Fruit fly (Drosophila melanogaster) whole organism, embryonic: ENCODE data around the gene Slimp.
A peak's percentile ranks its signal among the peaks of the same experiment; 100 is the strongest.

Source experiments
- Awh ChIP-seq: fragments of 200-800 bp; sonication (Bioruptor generic); IDR thresholded peaks from 2 replicates; pipeline ENCODE4, ENCODE4 v1.3.6; 2022; ENCODE audit warnings: missing biosample characterization, missing genetic modification characterization
- CG14860 ChIP-seq: fragments of 200-800 bp; sonication (Bioruptor generic); IDR thresholded peaks from 3 replicates; pipeline ENCODE4 v1.3.6; 2022; ENCODE audit warnings: missing biosample characterization, missing genetic modification characterization; ENCODE audit not compliant: partially characterized antibody
- CG17385 ChIP-seq: fragments of 200-800 bp; sonication (Bioruptor generic); optimal IDR thresholded peaks from 3 replicates; lab custom pipeline; 2018; ENCODE audit warnings: missing biosample characterization, mild to moderate bottlenecking, missing genetic modification characterization
- CG18764 ChIP-seq: fragments of 200-800 bp; sonication (Bioruptor generic); optimal IDR thresholded peaks from 3 replicates; lab custom pipeline; 2016; ENCODE audit warnings: missing biosample characterization, missing genetic modification characterization
- CG34422 ChIP-seq: fragments of 200-800 bp; sonication (Bioruptor generic); IDR thresholded peaks from 3 replicates; pipeline ENCODE4 v1.3.6; 2022; ENCODE audit warnings: missing biosample characterization, missing genetic modification characterization
- CG4328 ChIP-seq: fragments of 200-800 bp; sonication (Bioruptor generic); optimal IDR thresholded peaks from 3 replicates; lab custom pipeline; 2017; ENCODE audit warnings: missing biosample characterization, missing genetic modification reagents, missing genetic modification characterization
- CG6175 ChIP-seq: fragments of 200-800 bp; sonication (Bioruptor generic); IDR thresholded peaks from 3 replicates; pipeline ENCODE4 v1.3.6; 2022; ENCODE audit warnings: missing biosample characterization, missing genetic modification characterization
- CG6272 ChIP-seq: fragments of 200-800 bp; sonication (Bioruptor generic); IDR thresholded peaks from 2 replicates; pipeline ENCODE4 v1.3.6; 2022; ENCODE audit warnings: missing biosample characterization, missing genetic modification characterization
- CG9797 ChIP-seq: fragments of 200-800 bp; sonication (Bioruptor generic); optimal IDR thresholded peaks from 3 replicates; lab custom pipeline; 2018; ENCODE audit warnings: missing biosample characterization, mild to moderate bottlenecking, missing genetic modification characterization
- Eip74EF ChIP-seq, 2 experiments: fragments of 200-800 bp in 1 of 2; fragments of >200 bp in 1 of 2; sonication (Bioruptor generic) in 1 of 2; optimal IDR thresholded peaks; 2 replicates each; lab custom pipeline; 2017 to 2019; ENCODE audit warnings: missing biosample characterization in 2 of 2, missing genetic modification characterization in 2 of 2, mild to moderate bottlenecking in 1 of 2, moderate library complexity in 1 of 2
- Elba2 ChIP-seq: fragments of 200-800 bp; sonication (Bioruptor generic); optimal IDR thresholded peaks from 3 replicates; lab custom pipeline; 2016; ENCODE audit warnings: missing biosample characterization, missing genetic modification characterization
- Hmx ChIP-seq: fragments of 200-800 bp; sonication (Bioruptor generic); optimal IDR thresholded peaks from 2 replicates; lab custom pipeline; 2016; ENCODE audit warnings: missing biosample characterization, missing genetic modification characterization
- MBD-R2 ChIP-seq: fragments of 200-800 bp; sonication (Bioruptor generic); IDR thresholded peaks from 2 replicates; pipeline ENCODE4 v1.3.6; 2022; ENCODE audit warnings: missing biosample characterization, missing genetic modification characterization
- MESR4 ChIP-seq: fragments of 200-800 bp; sonication (Bioruptor generic); optimal IDR thresholded peaks from 2 replicates; lab custom pipeline; 2018; ENCODE audit warnings: missing biosample characterization, mild to moderate bottlenecking, missing genetic modification characterization, moderate library complexity
- Mes4 ChIP-seq: fragments of 200-800 bp; sonication (Bioruptor generic); optimal IDR thresholded peaks from 2 replicates; lab custom pipeline; 2016; ENCODE audit warnings: missing biosample characterization, missing genetic modification characterization
- Pdp1 ChIP-seq, 2 experiments: fragments of 200-800 bp; sonication (Bioruptor generic); optimal IDR thresholded peaks; 3 replicates each; lab custom pipeline; 2016; ENCODE audit warnings: missing biosample characterization in 2 of 2, missing genetic modification characterization in 2 of 2, mild to moderate bottlenecking in 1 of 2, moderate library complexity in 1 of 2
- Spps ChIP-seq: fragments of 200-800 bp; sonication (Bioruptor generic); optimal IDR thresholded peaks from 2 replicates; lab custom pipeline; 2018; ENCODE audit warnings: missing biosample characterization, mild to moderate bottlenecking, missing genetic modification characterization
- Trl ChIP-seq, 3 experiments: fragments of >200 bp in 2 of 3; fragments of 200-800 bp in 1 of 3; sonication (Bioruptor generic) in 1 of 3; optimal IDR thresholded peaks; 2 replicates in 1 of 3; 3 replicates in 2 of 3; lab custom pipeline; 2016 to 2017; ENCODE audit warnings: missing biosample characterization in 1 of 3, missing genetic modification characterization in 1 of 3
- YL-1 ChIP-seq: fragments of 200-800 bp; sonication (Bioruptor generic); optimal IDR thresholded peaks from 3 replicates; lab custom pipeline; 2017; ENCODE audit warnings: missing biosample characterization, mild to moderate bottlenecking, missing genetic modification characterization
- ab ChIP-seq: fragments of 200-800 bp; sonication (Bioruptor generic); optimal IDR thresholded peaks from 2 replicates; lab custom pipeline; 2016; ENCODE audit warnings: missing biosample characterization, missing genetic modification characterization
- ash1 ChIP-seq: fragments of 200-800 bp; sonication (Bioruptor generic); optimal IDR thresholded peaks from 2 replicates; lab custom pipeline; 2018; ENCODE audit warnings: missing biosample characterization, mild to moderate bottlenecking, missing genetic modification characterization
- bbx ChIP-seq: fragments of 200-800 bp; sonication (Bioruptor generic); IDR thresholded peaks from 2 replicates; pipeline ENCODE4 v1.3.6; 2022; ENCODE audit warnings: missing biosample characterization, missing genetic modification characterization; ENCODE audit not compliant: partially characterized antibody
- bigmax ChIP-seq: fragments of 200-800 bp; sonication (Bioruptor generic); optimal IDR thresholded peaks from 2 replicates; lab custom pipeline; 2018; ENCODE audit warnings: missing biosample characterization, mild to moderate bottlenecking, missing genetic modification characterization
- cato ChIP-seq: fragments of 200-800 bp; sonication (Bioruptor generic); optimal IDR thresholded peaks from 2 replicates; lab custom pipeline; 2016; ENCODE audit warnings: missing biosample characterization, missing genetic modification characterization, borderline replicate concordance
- crp ChIP-seq, 2 experiments: fragments of 200-800 bp; sonication (Bioruptor generic); optimal IDR thresholded peaks; 2 replicates in 1 of 2; 3 replicates in 1 of 2; lab custom pipeline; 2017; ENCODE audit warnings: missing biosample characterization in 2 of 2, missing genetic modification characterization in 2 of 2, mild to moderate bottlenecking in 1 of 2, moderate library complexity in 1 of 2
- dati ChIP-seq: fragments of 200-800 bp; sonication (Bioruptor generic); IDR thresholded peaks from 2 replicates; pipeline ENCODE4 v1.3.6; 2022; ENCODE audit warnings: missing biosample characterization, missing genetic modification characterization
- dimm ChIP-seq: fragments of 200-800 bp; sonication (Bioruptor generic); IDR thresholded peaks from 2 replicates; pipeline ENCODE4 v1.3.6; 2022; ENCODE audit warnings: missing biosample characterization, missing genetic modification characterization
- dmrt11E ChIP-seq: fragments of 200-800 bp; sonication (Bioruptor generic); optimal IDR thresholded peaks from 3 replicates; lab custom pipeline; 2018; ENCODE audit warnings: missing biosample characterization, mild to moderate bottlenecking, missing genetic modification characterization, moderate library complexity
- dysf ChIP-seq: fragments of 200-800 bp; sonication (Bioruptor generic); IDR thresholded peaks from 3 replicates; pipeline ENCODE4 v1.3.6; 2022; ENCODE audit warnings: missing biosample characterization, missing genetic modification characterization
- gcm ChIP-seq: fragments of 200-800 bp; sonication (Bioruptor generic); optimal IDR thresholded peaks from 2 replicates; lab custom pipeline; 2019; ENCODE audit warnings: missing biosample characterization, mild to moderate bottlenecking, missing genetic modification characterization, moderate library complexity
- hbn ChIP-seq: fragments of 200-800 bp; sonication (Bioruptor generic); IDR thresholded peaks from 2 replicates; pipeline ENCODE4 v1.3.6; 2022; ENCODE audit warnings: missing biosample characterization, missing genetic modification characterization; ENCODE audit not compliant: partially characterized antibody
- ro ChIP-seq: fragments of 200-800 bp; sonication (Bioruptor generic); IDR thresholded peaks from 2 replicates; pipeline ENCODE4 v1.3.6; 2022; ENCODE audit warnings: missing biosample characterization, missing genetic modification characterization
- schlank ChIP-seq: fragments of 200-800 bp; sonication (Bioruptor generic); optimal IDR thresholded peaks from 2 replicates; lab custom pipeline; 2018; ENCODE audit warnings: missing biosample characterization, mild to moderate bottlenecking, missing genetic modification characterization
- slbo ChIP-seq: fragments of 200-800 bp; sonication (Bioruptor generic); IDR thresholded peaks from 2 replicates; pipeline ENCODE4 v1.3.6; 2022; ENCODE audit warnings: missing biosample characterization, missing genetic modification characterization
- sna ChIP-seq: fragments of 200-800 bp; sonication (Bioruptor generic); IDR thresholded peaks from 2 replicates; pipeline ENCODE4 v1.3.6; 2022; ENCODE audit warnings: missing biosample characterization, missing genetic modification characterization; ENCODE audit not compliant: partially characterized antibody
- toy ChIP-seq: fragments of 200-800 bp; sonication (Bioruptor generic); IDR thresholded peaks from 2 replicates; pipeline ENCODE4 v1.3.6; 2022; ENCODE audit warnings: missing biosample characterization, missing genetic modification characterization
- vfl ChIP-seq: fragments of 200-800 bp; sonication (Bioruptor generic); optimal IDR thresholded peaks from 2 replicates; lab custom pipeline; 2016; ENCODE audit warnings: missing biosample characterization, missing genetic modification characterization
- wek ChIP-seq: fragments of 200-800 bp; sonication (Bioruptor generic); optimal IDR thresholded peaks from 3 replicates; lab custom pipeline; 2018; ENCODE audit warnings: missing biosample characterization, mild to moderate bottlenecking, missing genetic modification characterization, moderate library complexity

The Slimp gene

dm6 chr3R:24163556-24164022 lies 14.8 kb upstream of the Slimp start, which contains the start of gene Apc2 (continued):
- TF ChIP-seq Eip74EF (GFP tag; optimal IDR thresholded peaks at IDR 0.05; lab: Kevin White, UChicago) (peak in 1 of 2 experiments; percentile 29), bbx (no peak), ab (no peak), dimm (GFP tag; lab: Robert Waterston, UW) (no peak), CG18764 (peak; percentile 13), wek (GFP tag; lab: Kevin White, UChicago) (no peak), Spps (tag; lab: Kevin White, UChicago) (peak; percentile 23), CG6272 (GFP tag; lab: Robert Waterston, UW) (no peak), dmrt11E (tag; lab: Kevin White, UChicago) (peak; percentile 64), CG17385 (GFP tag; lab: Kevin White, UChicago) (peak; percentile 54)

DNA sequence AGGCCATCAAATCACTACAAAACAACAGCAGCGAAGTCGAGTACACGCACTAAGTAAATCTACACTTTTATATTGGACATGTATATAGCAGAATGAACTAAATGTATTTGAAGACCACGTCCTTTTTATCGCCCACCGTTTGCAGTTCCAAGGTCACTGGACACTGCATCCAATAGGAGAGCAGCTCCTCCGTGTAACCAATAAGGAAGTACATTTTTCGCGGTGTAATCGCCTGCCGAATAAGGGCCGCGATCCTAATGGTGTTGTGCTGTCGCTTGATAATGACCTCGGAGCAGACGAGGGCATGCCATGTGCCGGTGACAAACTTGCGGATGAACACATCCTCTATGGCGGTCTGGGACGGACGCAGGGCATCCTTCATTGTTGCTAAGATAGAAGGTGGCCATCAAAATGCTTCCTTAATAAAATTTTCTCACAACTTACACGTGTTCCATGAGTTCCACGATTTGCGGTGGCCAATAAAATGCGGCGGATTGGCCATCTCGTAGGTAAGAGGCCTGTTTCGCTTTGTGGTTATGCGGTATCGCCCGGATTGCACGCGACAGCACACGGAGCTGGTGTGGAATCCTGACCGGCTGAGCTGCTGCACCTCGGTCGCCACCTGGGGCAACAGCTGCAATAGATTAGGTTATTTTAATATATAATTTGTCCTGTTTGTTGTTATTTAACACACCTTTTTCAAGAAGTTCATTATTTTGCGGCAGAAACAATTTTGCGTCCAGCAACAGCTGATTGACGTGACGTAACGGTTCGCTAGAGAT lies 14.2 kb upstream of the Slimp start, which contains the start of gene mRpS24:
mRpS24 (minus strand) TSS at position 772 of the 782 bp plus-strand sequence.
- TF ChIP-seq Awh (GFP tag; lab: Robert Waterston, UW) (no peak), crp (GFP tag; optimal IDR thresholded peaks at IDR 0.05; lab: Kevin White, UChicago) (peak in 1 of 2 experiments; percentile 88), CG34422 (GFP tag; lab: Robert Waterston, UW) (peak; percentile 51; the same call in 1 of the 3 replicates), CG14860 (no peak), hbn (GFP tag; lab: Robert Waterston, UW) (0 out of 2 replicates have a peak, but pooled peaks have one; percentile 58), Trl (optimal IDR thresholded peaks at IDR 0.05; lab: Kevin White, UChicago) (no peak), Trl (GFP tag; optimal IDR thresholded peaks at IDR 0.05; lab: Kevin White, UChicago) (no peak), gcm (GFP tag; lab: Kevin White, UChicago) (no peak), slbo (no peak), cato (GFP tag; lab: Kevin White, UChicago) (no peak), CG6175 (GFP tag; lab: Robert Waterston, UW) (no peak), Elba2 (GFP tag; lab: Kevin White, UChicago) (peak; percentile 94), Pdp1 (GFP tag; optimal IDR thresholded peaks at IDR 0.05; lab: Kevin White, UChicago) (peak in 1 of 2 experiments; percentile 97), dati (GFP tag; lab: Robert Waterston, UW) (no peak), ash1 (no peak), ro (no peak), Mes4 (GFP tag; lab: Kevin White, UChicago) (no peak), Hmx (GFP tag; lab: Kevin White, UChicago) (no peak), MBD-R2 (GFP tag; lab: Robert Waterston, UW) (peak; percentile 67), schlank (no peak), vfl (no peak), MESR4 (GFP tag; lab: Kevin White, UChicago) (peak; percentile 52), toy (no peak), dysf (GFP tag; lab: Robert Waterston, UW) (no peak), sna (GFP tag; lab: Robert Waterston, UW) (peak; percentile 72), bigmax (peak; percentile 60), CG4328 (GFP tag; lab: Kevin White, UChicago) (no peak), CG9797 (no peak), YL-1 (peak; percentile 32)
